Fruit fly (Drosophila melanogaster): Measurements from ENCODE around the gene CG4291.

Gene CG4291

DNA sequence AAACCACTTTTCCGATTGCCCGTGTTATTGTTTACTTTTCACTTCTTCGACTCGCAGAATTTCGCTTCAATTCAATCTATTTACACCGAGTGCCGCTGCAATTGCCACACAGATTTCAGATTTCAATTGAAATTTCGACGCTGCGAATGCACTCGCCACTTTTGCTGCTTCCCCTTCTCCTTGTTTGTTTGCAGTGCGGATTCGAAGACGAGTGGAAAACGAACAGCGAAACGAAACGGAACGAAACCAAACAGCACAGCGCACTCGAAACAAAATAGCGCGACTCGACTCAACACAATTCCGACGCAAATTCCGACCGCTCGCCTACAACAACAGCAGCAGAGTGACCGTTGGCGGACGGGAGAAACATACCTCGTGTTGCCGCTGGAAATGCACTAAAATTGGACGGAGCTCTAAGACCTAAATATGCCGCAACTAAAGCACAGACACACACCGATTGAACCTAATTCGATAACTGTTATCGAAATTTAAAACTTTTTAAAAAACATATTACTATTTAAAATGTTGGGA is 1.7 kb downstream of the CG4291 start, which contains the start of gene drongo:
TSS of gene drongo (minus strand) at position 345 of the 531 bp plus-strand sequence.
- TF ChIP-seq fkh (GFP tag; optimal IDR thresholded peaks at IDR 0.05) = peak; percentile 90
- peak; percentile 70 for TF ChIP-seq CG6854 (GFP tag; optimal IDR thresholded peaks at IDR 0.05)
- TF ChIP-seq svp (GFP tag) = peak; percentile 86
- TF ChIP-seq cyc (GFP tag; optimal IDR thresholded peaks at IDR 0.05) = peak; percentile 15
- peak; percentile 13 for TF ChIP-seq CG1621 (tag; optimal IDR thresholded peaks at IDR 0.05)
- TF ChIP-seq lz (GFP tag; optimal IDR thresholded peaks at IDR 0.05) = peak; percentile 19
- peak; percentile 58 for TF ChIP-seq dsx (GFP tag; optimal IDR thresholded peaks at IDR 0.05; ENCODE audit: poor library complexity, severe bottlenecking)
- peak; percentile 21 for TF ChIP-seq net (GFP tag; optimal IDR thresholded peaks at IDR 0.05)
- peak; percentile 13; the same call in 1 of the 3 replicates for TF ChIP-seq CG8119 (GFP tag; IDR thresholded peaks at IDR 0.05)
- TF ChIP-seq vri (GFP tag; optimal IDR thresholded peaks at IDR 0.05) = peak; percentile 61
- TF ChIP-seq dac (GFP tag; optimal IDR thresholded peaks at IDR 0.05) = no peak
- peak; percentile 11 for TF ChIP-seq CG3032 (tag; optimal IDR thresholded peaks at IDR 0.05)
- TF ChIP-seq CG8632 (GFP tag; optimal IDR thresholded peaks at IDR 0.05) = no peak
- no peak for TF ChIP-seq CG8319 (GFP tag; optimal IDR thresholded peaks at IDR 0.05)
- TF ChIP-seq CG16779 (tag; optimal IDR thresholded peaks at IDR 0.05) = peak; percentile 4
- TF ChIP-seq topi (GFP tag; optimal IDR thresholded peaks at IDR 0.05) = peak; percentile 18
- peak; percentile 46; the same call in 1 of the 2 replicates for TF ChIP-seq CG15336 (GFP tag; IDR thresholded peaks at IDR 0.05)
- peak; percentile 49 for TF ChIP-seq esn (GFP tag; optimal IDR thresholded peaks at IDR 0.05)
- no peak for TF ChIP-seq acj6 (GFP tag; optimal IDR thresholded peaks at IDR 0.05)
- TF ChIP-seq ss (GFP tag; optimal IDR thresholded peaks at IDR 0.05) = peak; percentile 38 to 48
- TF ChIP-seq Eip78C (GFP tag) = peak; percentile 74
- peak; percentile 37 for TF ChIP-seq CG6808 (GFP tag; optimal IDR thresholded peaks at IDR 0.05)
- peak; percentile 60 for TF ChIP-seq Sox14 (GFP tag; optimal IDR thresholded peaks at IDR 0.05)
- TF ChIP-seq CG6163 (GFP tag; IDR thresholded peaks at IDR 0.05) = peak; percentile 64
- TF ChIP-seq spab (GFP tag; optimal IDR thresholded peaks at IDR 0.05) = no peak
- TF ChIP-seq Eip93F (GFP tag; optimal IDR thresholded peaks at IDR 0.05) = no peak
- TF ChIP-seq CG9139 (GFP tag; optimal IDR thresholded peaks at IDR 0.05) = peak; percentile 33
- no peak for TF ChIP-seq Blimp-1 (GFP tag; optimal IDR thresholded peaks at IDR 0.05)
- TF ChIP-seq Met (GFP tag; optimal IDR thresholded peaks at IDR 0.05) = peak; percentile 27
- peak; percentile 51; the same call in 1 of the 3 replicates for TF ChIP-seq eg (GFP tag; IDR thresholded peaks at IDR 0.05)
- TF ChIP-seq CG10669 (GFP tag; optimal IDR thresholded peaks at IDR 0.05) = no peak
- peak; percentile 40 for TF ChIP-seq Lpt (GFP tag; optimal IDR thresholded peaks at IDR 0.05)
- no peak for TF ChIP-seq CG34406 (GFP tag; optimal IDR thresholded peaks at IDR 0.05)
- peak; percentile 27 for TF ChIP-seq CG3919 (GFP tag; optimal IDR thresholded peaks at IDR 0.05)

dm6 chr2L:849787-850512 is 2.6 kb downstream of the CG4291 start:
- TF ChIP-seq achi (GFP tag; optimal IDR thresholded peaks at IDR 0.05) (no peak), acj6 (GFP tag; optimal IDR thresholded peaks at IDR 0.05) (no peak), CG3032 (tag; optimal IDR thresholded peaks at IDR 0.05) (no peak), dsx (GFP tag; optimal IDR thresholded peaks at IDR 0.05; ENCODE audit: poor library complexity, severe bottlenecking) (no peak)

DNA sequence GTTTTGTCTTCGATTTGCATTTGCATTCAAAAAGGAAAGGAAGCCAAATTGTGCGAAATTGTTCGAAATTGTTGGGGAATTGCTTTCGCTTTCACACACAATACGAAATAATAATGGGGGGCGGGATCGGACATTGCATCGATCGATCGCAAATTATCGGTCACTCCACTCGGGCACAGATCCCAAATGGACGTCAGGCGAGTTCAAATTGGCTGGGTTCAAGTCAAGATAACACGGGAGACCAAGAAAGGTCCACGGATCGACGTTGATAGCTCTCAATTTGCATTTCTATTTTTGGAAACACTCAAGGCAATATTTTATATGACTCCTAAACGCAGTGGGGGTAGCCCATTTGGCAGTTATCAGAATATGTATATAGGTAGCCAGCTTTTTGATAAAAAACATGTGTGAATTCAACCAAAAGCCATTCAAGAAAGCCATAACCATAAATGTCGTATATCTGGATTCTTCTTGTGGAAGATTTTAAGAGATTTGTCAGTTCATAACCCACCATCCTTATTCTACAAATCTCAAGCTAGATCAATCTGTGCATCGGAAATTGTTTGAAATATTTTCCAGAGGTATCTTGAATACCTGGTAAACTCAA is 3.3 kb downstream of the CG4291 start:
- TF ChIP-seq Eip75B (GFP tag; optimal IDR thresholded peaks at IDR 0.05) (no peak), Lpt (GFP tag; optimal IDR thresholded peaks at IDR 0.05) (no peak), svp (GFP tag) (peak; percentile 99), CG11294 (GFP tag; IDR thresholded peaks at IDR 0.05) (no peak), acj6 (GFP tag; optimal IDR thresholded peaks at IDR 0.05) (no peak), Eip78C (GFP tag) (no peak), Eip93F (GFP tag; optimal IDR thresholded peaks at IDR 0.05) (peak; percentile 32), CG6808 (GFP tag; optimal IDR thresholded peaks at IDR 0.05) (no peak), CG6854 (GFP tag; optimal IDR thresholded peaks at IDR 0.05) (no peak), CG1621 (tag; optimal IDR thresholded peaks at IDR 0.05) (no peak), CG31627 (GFP tag; optimal IDR thresholded peaks at IDR 0.05) (no peak), CG8119 (GFP tag; IDR thresholded peaks at IDR 0.05) (no peak)

Measured in whole organism, prepupa.